Worm (Caenorhabditis elegans): Measurements from ENCODE around the gene lmp-1.

DNA sequence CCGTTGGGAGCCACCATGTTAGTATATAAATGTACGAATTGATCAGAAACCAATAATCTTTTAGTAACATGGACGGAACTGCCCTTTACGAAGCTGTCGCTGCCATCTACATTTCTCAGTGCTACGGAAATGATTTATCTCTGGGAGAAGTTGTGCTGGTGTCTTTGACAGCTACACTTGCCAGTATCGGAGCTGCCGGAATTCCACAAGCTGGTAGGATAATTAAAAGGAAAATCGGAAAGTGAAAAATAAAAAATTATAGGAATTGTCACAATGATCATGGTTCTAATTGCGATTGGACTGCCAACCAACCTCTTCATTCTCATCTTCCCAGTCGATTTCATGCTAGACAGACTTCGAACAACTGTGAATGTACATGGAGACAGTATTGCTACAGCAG, 28.4 kb upstream of the lmp-1 start:
- TF ChIP-seq nhr-76 (tag; optimal IDR thresholded peaks at IDR 0.05) = no peak
- TF ChIP-seq lsy-2 (tag; optimal IDR thresholded peaks at IDR 0.05) = no peak
- TF ChIP-seq sptf-1 (tag; optimal IDR thresholded peaks at IDR 0.05) = no peak
- no peak for TF ChIP-seq drap-1 (GFP tag; optimal IDR thresholded peaks at IDR 0.05)
- TF ChIP-seq ceh-43 (GFP tag; optimal IDR thresholded peaks at IDR 0.05) = no peak
- no peak for TF ChIP-seq snpc-4 (tag; optimal IDR thresholded peaks at IDR 0.05)
- TF ChIP-seq nhr-237 (tag; optimal IDR thresholded peaks at IDR 0.05) = no peak
- TF ChIP-seq nhr-28 (tag; optimal IDR thresholded peaks at IDR 0.05) = no peak
- no peak for TF ChIP-seq mab-5 (tag; optimal IDR thresholded peaks at IDR 0.05)
- TF ChIP-seq ztf-11 (tag; optimal IDR thresholded peaks at IDR 0.05) = no peak
- no peak for TF ChIP-seq pha-4 (tag; optimal IDR thresholded peaks at IDR 0.05)
